Worm (Caenorhabditis elegans) whole organism, midembryonic: ENCODE measurements around the gene ZK652.8.

Experiments used
- T22C8.4 ChIP-seq: fragments of 200-800 bp; sonication (Bioruptor generic); IDR thresholded peaks from 2 replicates; pipeline ENCODE4 v1.3.6; 2022; ENCODE audit warnings: missing genetic modification characterization, missing compliant biosample characterization
- cog-1 ChIP-seq: sonication (generic microtip); optimal IDR thresholded peaks from 2 replicates; lab custom pipeline; 2016; ENCODE audit warnings: missing genetic modification characterization, missing compliant biosample characterization
- flt-1 ChIP-seq: fragments of 200-800 bp; sonication (Bioruptor generic); IDR thresholded peaks from 2 replicates; pipeline ENCODE4 v1.3.6; 2022; ENCODE audit warnings: missing genetic modification characterization, missing compliant biosample characterization
- klf-2 ChIP-seq: fragments of 200-800 bp; sonication (Bioruptor generic); conservative IDR thresholded peaks from 2 replicates; pipeline ENCODE4 v1.3.6; 2022; ENCODE audit warnings: missing genetic modification reagents, missing genetic modification characterization, missing compliant biosample characterization
- med-1 ChIP-seq: sonication (generic microtip); optimal IDR thresholded peaks from 2 replicates; lab custom pipeline; 2017; ENCODE audit warnings: missing genetic modification characterization, mild to moderate bottlenecking, missing compliant biosample characterization, antibody characterized with exemption, missing genetic modification reagents; ENCODE audit not compliant: insufficient read depth
- ref-1 ChIP-seq: fragments of 200-800 bp; sonication (Bioruptor generic); conservative IDR thresholded peaks from 2 replicates; pipeline ENCODE4 v1.3.6; 2022; ENCODE audit warnings: missing genetic modification reagents, missing genetic modification characterization, missing compliant biosample characterization
- tab-1 ChIP-seq: fragments of 200-800 bp; sonication (Bioruptor generic); IDR thresholded peaks from 2 replicates; pipeline ENCODE4 v1.3.6; 2022; ENCODE audit warnings: missing genetic modification characterization, missing compliant biosample characterization
- ztf-23 ChIP-seq: fragments of 200-800 bp; sonication (Bioruptor generic); IDR thresholded peaks from 2 replicates; pipeline ENCODE4 v1.3.6; 2022; ENCODE audit warnings: missing genetic modification reagents, missing genetic modification characterization, missing compliant biosample characterization
- ztf-29 ChIP-seq: fragments of 200-800 bp; sonication (Bioruptor generic); IDR thresholded peaks from 2 replicates; pipeline ENCODE4 v1.3.6; 2022; ENCODE audit warnings: missing genetic modification reagents, missing genetic modification characterization, missing compliant biosample characterization

ZK652.8 gene

DNA sequence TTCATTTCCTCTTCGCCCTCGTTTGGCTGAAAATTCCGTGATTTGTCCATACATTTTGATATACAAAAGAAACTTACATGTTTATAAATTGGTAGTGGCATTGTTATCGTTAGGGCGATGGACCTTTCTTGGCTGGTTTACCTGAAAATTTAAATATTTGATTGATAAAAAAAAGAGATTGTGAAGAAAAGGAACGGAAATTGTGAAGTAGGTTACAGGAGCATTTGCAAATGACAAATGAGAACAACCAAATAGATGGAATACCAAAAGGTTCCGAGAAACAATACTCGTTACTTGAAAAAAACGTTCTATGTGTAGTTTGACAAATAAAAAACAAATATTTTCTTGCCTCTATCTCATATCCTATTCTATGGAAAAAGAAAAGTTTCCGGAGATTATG, at the start of gene ZK652.8:
ZK652.8 (minus strand) TSS at position 101 of the 400 bp plus-strand sequence.
- no peak for TF ChIP-seq T22C8.4 (GFP tag; lab: Robert Waterston, UW)
- no peak for TF ChIP-seq ztf-29 (GFP tag; lab: Robert Waterston, UW)
- no peak for TF ChIP-seq ztf-23 (GFP tag; lab: Robert Waterston, UW)
- no peak for TF ChIP-seq flt-1 (GFP tag; lab: Robert Waterston, UW)

- TF ChIP-seq flt-1 (GFP tag; lab: Robert Waterston, UW) (no peak), ztf-23 (GFP tag; lab: Robert Waterston, UW) (no peak), tab-1 (no peak), cog-1 (tag; lab: Kevin White, UChicago) (no peak), med-1 (no peak), ztf-29 (GFP tag; lab: Robert Waterston, UW) (no peak), klf-2 (GFP tag; lab: Robert Waterston, UW) (no peak), T22C8.4 (GFP tag; lab: Robert Waterston, UW) (no peak), ref-1 (no peak)
Measured at ce11 chrIII:7893224-7893623, 49.8 kb upstream of the ZK652.8 start.

- no peak for TF ChIP-seq med-1
- TF ChIP-seq flt-1 (GFP tag; lab: Robert Waterston, UW), result no peak
- no peak for TF ChIP-seq ref-1
- no peak for TF ChIP-seq tab-1
- no peak for TF ChIP-seq T22C8.4 (GFP tag; lab: Robert Waterston, UW)
- no peak for TF ChIP-seq klf-2 (GFP tag; lab: Robert Waterston, UW)
- no peak for TF ChIP-seq ztf-29 (GFP tag; lab: Robert Waterston, UW)
- no peak for TF ChIP-seq ztf-23 (GFP tag; lab: Robert Waterston, UW)
- TF ChIP-seq cog-1 (tag; lab: Kevin White, UChicago), result no peak
Measured at ce11 chrIII:7892333-7892732, 48.9 kb upstream of the ZK652.8 start.

- TF ChIP-seq klf-2 (GFP tag; lab: Robert Waterston, UW) (no peak), cog-1 (tag; lab: Kevin White, UChicago) (peak; percentile 10), ztf-23 (GFP tag; lab: Robert Waterston, UW) (0 out of 2 replicates have a peak, but pooled peaks have one; percentile 51)
Measured at ce11 chrIII:7891573-7892306, 48.3 kb upstream of the ZK652.8 start, which contains the start of the genes ZK688.5 and fahd-1. TSS of gene ZK688.5 (minus strand) at chrIII:7891623. TSS of gene fahd-1 (plus strand) at chrIII:7892256.

ce11 chrIII:7889036-7889435, 45.6 kb upstream of the ZK652.8 start:
- TF ChIP-seq cog-1 (tag; lab: Kevin White, UChicago) (no peak), tab-1 (no peak), klf-2 (GFP tag; lab: Robert Waterston, UW) (no peak), med-1 (no peak), T22C8.4 (GFP tag; lab: Robert Waterston, UW) (no peak), ref-1 (no peak), ztf-29 (GFP tag; lab: Robert Waterston, UW) (no peak), flt-1 (GFP tag; lab: Robert Waterston, UW) (no peak), ztf-23 (GFP tag; lab: Robert Waterston, UW) (no peak)

DNA sequence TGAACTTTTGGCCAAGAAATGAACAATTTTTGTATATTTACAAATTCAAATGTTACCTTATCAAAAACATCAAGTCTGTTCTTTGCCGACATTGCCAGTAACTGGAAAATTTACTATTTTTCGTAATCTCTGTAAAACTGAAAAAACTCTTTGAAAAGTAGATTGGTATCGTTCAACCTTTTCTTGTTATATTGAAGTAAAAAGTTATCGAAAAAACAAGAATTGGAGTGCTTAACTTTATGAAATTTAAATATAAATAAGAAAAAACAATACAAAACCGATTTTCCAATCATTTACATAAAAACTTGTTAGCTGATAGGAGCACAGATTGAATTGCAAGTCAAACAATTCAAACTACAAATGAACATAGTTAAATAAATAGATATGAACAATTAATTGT, 41.4 kb upstream of the ZK652.8 start, which contains the start of gene ZK688.11:
ZK688.11 (minus strand) TSS at position 101 of the 400 bp plus-strand sequence.
- TF ChIP-seq T22C8.4 (GFP tag; lab: Robert Waterston, UW), result no peak
- no peak for TF ChIP-seq ref-1
- TF ChIP-seq cog-1 (tag; lab: Kevin White, UChicago), result no peak

ce11 chrIII:7882900-7883299, 39.5 kb upstream of the ZK652.8 start, which contains the start of gene ZK688.9:
TSS of gene ZK688.9 (minus strand) at chrIII:7883000.
- TF ChIP-seq ref-1, result no peak
- no peak for TF ChIP-seq ztf-29 (GFP tag; lab: Robert Waterston, UW)
- no peak for TF ChIP-seq tab-1
- TF ChIP-seq flt-1 (GFP tag; lab: Robert Waterston, UW), result no peak
- TF ChIP-seq cog-1 (tag; lab: Kevin White, UChicago), result no peak

DNA sequence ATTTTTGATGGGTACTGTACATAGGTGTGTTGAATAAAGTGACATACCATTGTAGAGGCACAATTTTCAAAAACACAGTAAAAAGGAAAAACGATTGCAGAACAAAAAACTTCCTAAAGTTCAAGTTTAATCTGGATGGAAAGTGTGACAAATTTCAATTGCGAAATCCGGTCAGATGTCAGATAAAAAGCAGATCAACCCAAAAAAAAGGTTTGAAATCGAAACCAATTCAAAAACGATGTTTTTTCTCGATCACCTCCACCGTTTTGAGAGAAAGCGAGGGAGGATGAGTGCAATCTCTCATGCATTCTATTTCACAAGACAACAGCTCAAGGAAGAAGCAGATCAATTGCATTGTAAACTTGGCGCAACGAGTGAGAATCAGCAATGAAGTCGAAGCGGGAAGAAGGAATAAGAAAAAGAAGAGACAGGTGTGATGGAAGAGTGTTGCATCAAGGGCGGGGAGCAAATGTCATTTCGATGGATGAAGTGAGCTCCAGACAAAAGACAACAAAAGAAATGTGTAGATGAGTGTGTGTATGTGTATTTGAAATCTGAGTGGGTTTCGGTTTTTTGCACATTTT, 36.8 kb upstream of the ZK652.8 start:
- TF ChIP-seq ztf-23 (GFP tag; lab: Robert Waterston, UW), result no peak
- no peak for TF ChIP-seq klf-2 (GFP tag; lab: Robert Waterston, UW)
- no peak for TF ChIP-seq cog-1 (tag; lab: Kevin White, UChicago)
- TF ChIP-seq med-1, result no peak
- TF ChIP-seq ref-1, result no peak
- no peak for TF ChIP-seq tab-1
- TF ChIP-seq flt-1 (GFP tag; lab: Robert Waterston, UW), result no peak
- no peak for TF ChIP-seq T22C8.4 (GFP tag; lab: Robert Waterston, UW)
- TF ChIP-seq ztf-29 (GFP tag; lab: Robert Waterston, UW), result no peak

DNA sequence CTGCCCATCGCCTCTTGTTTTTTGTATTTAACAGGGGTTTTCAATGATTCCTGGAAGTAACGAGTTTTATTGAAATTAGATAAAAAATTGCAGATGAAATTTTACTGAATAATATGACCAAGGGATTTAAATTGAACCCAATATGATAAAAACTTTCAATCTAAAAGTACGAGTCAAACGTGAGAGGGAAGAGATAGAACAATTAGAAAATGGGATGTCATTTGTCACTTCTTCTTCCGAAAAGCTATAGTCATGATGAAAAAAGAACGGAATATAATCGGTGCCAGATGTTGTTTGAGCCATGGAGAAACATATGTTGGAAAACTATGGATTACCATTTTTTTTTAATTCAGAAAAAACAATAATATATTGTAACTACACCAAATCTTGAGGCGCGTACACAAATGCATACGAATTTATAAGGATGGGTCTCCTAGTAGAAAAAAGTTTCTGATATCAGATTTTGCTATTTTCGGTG, 35.5 kb upstream of the ZK652.8 start, which contains the start of gene sup-18:
sup-18 (minus strand) TSS at position 51 of the 478 bp plus-strand sequence.
- TF ChIP-seq klf-2 (GFP tag; lab: Robert Waterston, UW), result no peak
- TF ChIP-seq ref-1, result no peak

- TF ChIP-seq ztf-23 (GFP tag; lab: Robert Waterston, UW), result no peak
- no peak for TF ChIP-seq klf-2 (GFP tag; lab: Robert Waterston, UW)
- TF ChIP-seq flt-1 (GFP tag; lab: Robert Waterston, UW), result no peak
- TF ChIP-seq tab-1, result no peak
- no peak for TF ChIP-seq T22C8.4 (GFP tag; lab: Robert Waterston, UW)
- no peak for TF ChIP-seq med-1
- no peak for TF ChIP-seq ztf-29 (GFP tag; lab: Robert Waterston, UW)
- no peak for TF ChIP-seq ref-1
- TF ChIP-seq cog-1 (tag; lab: Kevin White, UChicago), result no peak
Measured at ce11 chrIII:7877090-7877489, 33.7 kb upstream of the ZK652.8 start.
